Worm (Caenorhabditis elegans) whole organism, L2 larva: Measurements from ENCODE around the gene asg-2.

Experiments
- F13H6.1 ChIP-seq: sonication (generic microtip); optimal IDR thresholded peaks from 2 replicates; lab custom pipeline; 2016; ENCODE audit warnings: missing genetic modification characterization, missing compliant biosample characterization
- aly-2 ChIP-seq: fragments of 150-350 bp; optimal IDR thresholded peaks from 2 replicates; lab custom pipeline; 2014; ENCODE audit warnings: missing biosample characterization, missing genetic modification characterization
- ama-1 ChIP-seq: fragments of 150-350 bp; optimal IDR thresholded peaks from 2 replicates; lab custom pipeline; 2018; ENCODE audit warnings: inconsistent platforms
- ceh-16 ChIP-seq: fragments of 150-350 bp; optimal IDR thresholded peaks from 2 replicates; lab custom pipeline; 2014; ENCODE audit warnings: missing biosample characterization, missing genetic modification characterization
- ceh-82 ChIP-seq: fragments of 150-350 bp; optimal IDR thresholded peaks from 2 replicates; lab custom pipeline; 2014; ENCODE audit warnings: missing biosample characterization, missing genetic modification characterization
- crh-2 ChIP-seq: sonication (generic microtip); optimal IDR thresholded peaks from 2 replicates; lab custom pipeline; 2017; ENCODE audit warnings: missing biosample characterization, missing genetic modification characterization
- egl-27 ChIP-seq: sonication (generic microtip); optimal IDR thresholded peaks from 3 replicates; lab custom pipeline; 2017; ENCODE audit warnings: missing biosample characterization, missing genetic modification reagents, missing genetic modification characterization
- elt-1 ChIP-seq: fragments of 150-350 bp; optimal IDR thresholded peaks from 2 replicates; lab custom pipeline; 2014; ENCODE audit warnings: missing biosample characterization, missing genetic modification characterization
- elt-3 ChIP-seq: sonication (generic microtip); optimal IDR thresholded peaks from 2 replicates; lab custom pipeline; 2017; ENCODE audit warnings: missing biosample characterization, missing genetic modification characterization
- fos-1 ChIP-seq: fragments of 150-350 bp; optimal IDR thresholded peaks from 2 replicates; lab custom pipeline; 2014; ENCODE audit warnings: missing biosample characterization, missing genetic modification characterization
- gmeb-1 ChIP-seq: fragments of 150-350 bp; optimal IDR thresholded peaks from 2 replicates; lab custom pipeline; 2014; ENCODE audit warnings: missing biosample characterization, missing genetic modification characterization
- lin-13 ChIP-seq: fragments of 150-350 bp; optimal IDR thresholded peaks from 2 replicates; lab custom pipeline; 2014; ENCODE audit warnings: missing biosample characterization, missing genetic modification reagents, missing genetic modification characterization
- lin-39 ChIP-seq: fragments of 150-350 bp; optimal IDR thresholded peaks from 2 replicates; lab custom pipeline; 2014; ENCODE audit warnings: missing biosample characterization, missing genetic modification reagents, missing genetic modification characterization
- lsy-2 ChIP-seq, 2 experiments: fragments of 150-350 bp in 1 of 2; sonication (generic microtip) in 1 of 2; optimal IDR thresholded peaks; 2 replicates each; lab custom pipeline; 2014 to 2017; ENCODE audit warnings: missing biosample characterization in 2 of 2, missing genetic modification characterization in 2 of 2
- mab-5 ChIP-seq: fragments of 150-350 bp; optimal IDR thresholded peaks from 2 replicates; lab custom pipeline; 2014; ENCODE audit warnings: missing biosample characterization, missing genetic modification characterization
- mbf-1 ChIP-seq: sonication (generic microtip); optimal IDR thresholded peaks from 2 replicates; lab custom pipeline; 2017; ENCODE audit warnings: missing biosample characterization, missing genetic modification characterization
- nhr-11 ChIP-seq: fragments of 150-350 bp; optimal IDR thresholded peaks from 2 replicates; lab custom pipeline; 2014; ENCODE audit warnings: missing biosample characterization, missing genetic modification characterization
- nhr-12 ChIP-seq: fragments of 150-350 bp; optimal IDR thresholded peaks from 2 replicates; lab custom pipeline; 2014; ENCODE audit warnings: missing biosample characterization, missing genetic modification characterization
- nhr-129 ChIP-seq: fragments of 150-350 bp; optimal IDR thresholded peaks from 2 replicates; lab custom pipeline; 2014; ENCODE audit warnings: missing biosample characterization, missing genetic modification characterization
- nhr-21 ChIP-seq: fragments of 150-350 bp; optimal IDR thresholded peaks from 2 replicates; lab custom pipeline; 2014; ENCODE audit warnings: missing biosample characterization, missing genetic modification characterization
- nhr-25 ChIP-seq: fragments of 150-350 bp; sonication (generic microtip); optimal IDR thresholded peaks from 3 replicates; lab custom pipeline; 2014; ENCODE audit warnings: missing biosample characterization, missing genetic modification characterization
- nhr-6 ChIP-seq: fragments of 150-350 bp; optimal IDR thresholded peaks from 2 replicates; lab custom pipeline; 2014; ENCODE audit warnings: missing biosample characterization, missing genetic modification characterization
- peb-1 ChIP-seq: fragments of 150-350 bp; optimal IDR thresholded peaks from 2 replicates; lab custom pipeline; 2014; ENCODE audit warnings: missing biosample characterization, missing genetic modification characterization
- skn-1 ChIP-seq: sonication (generic microtip); optimal IDR thresholded peaks from 2 replicates; lab custom pipeline; 2017; ENCODE audit warnings: missing biosample characterization, missing genetic modification characterization
- sma-3 ChIP-seq: sonication (generic microtip); optimal IDR thresholded peaks from 2 replicates; lab custom pipeline; 2016; ENCODE audit warnings: missing genetic modification reagents, missing genetic modification characterization, missing compliant biosample characterization
- sma-9 ChIP-seq, 2 experiments: fragments of 150-350 bp in 1 of 2; sonication (generic microtip) in 1 of 2; optimal IDR thresholded peaks; 2 replicates each; lab custom pipeline; 2014 to 2016; ENCODE audit warnings: missing genetic modification characterization in 2 of 2, mild to moderate bottlenecking in 1 of 2, missing biosample characterization in 1 of 2, missing compliant biosample characterization in 1 of 2, missing genetic modification reagents in 1 of 2, moderate library complexity in 1 of 2
- snpc-4 ChIP-seq: fragments of 150-350 bp; optimal IDR thresholded peaks from 2 replicates; lab custom pipeline; 2014; ENCODE audit warnings: missing biosample characterization, missing genetic modification characterization
- unc-55 ChIP-seq: fragments of 150-350 bp; sonication (generic microtip); optimal IDR thresholded peaks from 3 replicates; lab custom pipeline; 2014; ENCODE audit warnings: missing biosample characterization, missing genetic modification reagents, missing genetic modification characterization
- unc-62 ChIP-seq: fragments of 150-350 bp; optimal IDR thresholded peaks from 2 replicates; lab custom pipeline; 2014; ENCODE audit warnings: missing biosample characterization, missing genetic modification reagents, missing genetic modification characterization
- zag-1 ChIP-seq: fragments of 150-350 bp; optimal IDR thresholded peaks from 2 replicates; lab custom pipeline; 2014; ENCODE audit warnings: missing biosample characterization, missing genetic modification characterization

asg-2 gene

ce11 chrX:6808239-6808638 lies 32.8 kb upstream of the asg-2 start (continued):
- TF ChIP-seq elt-3 (tag; lab: Kevin White, UChicago) (no peak), snpc-4 (tag; lab: Kevin White, UChicago) (no peak)
- TF ChIP-seq, all 48 proteins: peak for 5

ce11 chrX:6808640-6809039 lies 32.4 kb upstream of the asg-2 start:
- TF ChIP-seq nhr-21 (tag; lab: Kevin White, UChicago) (peak; percentile 11), fos-1 (tag; lab: Kevin White, UChicago) (peak; percentile 32), unc-55 (no peak), gmeb-1 (tag; lab: Kevin White, UChicago) (peak; percentile 41), sma-3 (GFP tag; lab: Kevin White, UChicago) (peak; percentile 19), sma-9 (GFP tag; optimal IDR thresholded peaks at IDR 0.05; lab: Kevin White, UChicago) (peak; percentile 14), sma-9 (tag; optimal IDR thresholded peaks at IDR 0.05; lab: Kevin White, UChicago) (no peak), nhr-25 (tag; lab: Kevin White, UChicago) (peak; percentile 59), egl-27 (no peak), nhr-12 (tag; lab: Kevin White, UChicago) (no peak), lin-39 (no peak), crh-2 (tag; lab: Kevin White, UChicago) (peak; percentile 64), elt-1 (no peak), peb-1 (tag; lab: Kevin White, UChicago) (no peak), nhr-129 (tag; lab: Kevin White, UChicago) (peak; percentile 64), ceh-16 (tag; lab: Kevin White, UChicago) (peak; percentile 10)

- TF ChIP-seq ama-1 (lab: Kevin White, UChicago) (no peak), egl-27 (no peak), aly-2 (tag; lab: Kevin White, UChicago) (no peak), unc-55 (no peak), mab-5 (tag; lab: Kevin White, UChicago) (no peak), unc-62 (no peak), sma-3 (GFP tag; lab: Kevin White, UChicago) (no peak), crh-2 (tag; lab: Kevin White, UChicago) (no peak), nhr-129 (tag; lab: Kevin White, UChicago) (no peak), nhr-11 (no peak), zag-1 (no peak), fos-1 (tag; lab: Kevin White, UChicago) (no peak), F13H6.1 (tag; lab: Kevin White, UChicago) (no peak), nhr-21 (tag; lab: Kevin White, UChicago) (no peak), lsy-2 (tag; optimal IDR thresholded peaks at IDR 0.05; lab: Kevin White, UChicago) (no peak)
These were observed 28.0 kb upstream of the asg-2 start for ce11 chrX:6813025-6813424.

ce11 chrX:6818036-6818488 lies 23.0 kb upstream of the asg-2 start, which contains the start of gene dhs-28:
Gene dhs-28 (plus strand): TSS chrX:6818438.
- peak; percentile 27 for TF ChIP-seq ama-1 (lab: Kevin White, UChicago)
- TF ChIP-seq sma-9 (GFP tag; optimal IDR thresholded peaks at IDR 0.05; lab: Kevin White, UChicago), result peak; percentile 68
- no peak for TF ChIP-seq sma-9 (tag; optimal IDR thresholded peaks at IDR 0.05; lab: Kevin White, UChicago)
- TF ChIP-seq fos-1 (tag; lab: Kevin White, UChicago), result peak; percentile 84
- TF ChIP-seq egl-27, result no peak
- peak; percentile 26 for TF ChIP-seq F13H6.1 (tag; lab: Kevin White, UChicago)
- no peak for TF ChIP-seq nhr-25 (tag; lab: Kevin White, UChicago)
- peak; percentile 40 for TF ChIP-seq sma-3 (GFP tag; lab: Kevin White, UChicago)
- peak; percentile 53 for TF ChIP-seq crh-2 (tag; lab: Kevin White, UChicago)

- TF ChIP-seq elt-3 (tag; lab: Kevin White, UChicago) (no peak), zag-1 (no peak), ceh-82 (tag; lab: Kevin White, UChicago) (no peak), skn-1 (tag; lab: Kevin White, UChicago) (no peak), lin-13 (no peak), nhr-6 (tag; lab: Kevin White, UChicago) (no peak), F13H6.1 (tag; lab: Kevin White, UChicago) (no peak), mbf-1 (tag; lab: Kevin White, UChicago) (no peak), nhr-129 (tag; lab: Kevin White, UChicago) (no peak)
These were observed 21.9 kb upstream of the asg-2 start for ce11 chrX:6819135-6819534.

- TF ChIP-seq nhr-25 (tag; lab: Kevin White, UChicago) (no peak), fos-1 (tag; lab: Kevin White, UChicago) (peak; percentile 57)
These were observed 21.4 kb upstream of the asg-2 start for ce11 chrX:6819633-6820032.
